Worm (Caenorhabditis elegans) whole organism, L4 larva: ENCODE results near the gene nop-1.

Experiments
- F37D6.2 ChIP-seq: sonication (generic microtip); optimal IDR thresholded peaks from 2 replicates; lab custom pipeline; 2016; ENCODE audit warnings: mild to moderate bottlenecking, missing genetic modification characterization, missing compliant biosample characterization
- F44E2.7 ChIP-seq: fragments of 200-800 bp; sonication (Bioruptor generic); IDR thresholded peaks from 2 replicates; pipeline ENCODE4 v2.1.2; 2022; ENCODE audit warnings: missing genetic modification characterization, missing compliant biosample characterization
- R02D3.7 ChIP-seq: fragments of 150-350 bp; sonication (generic microtip); optimal IDR thresholded peaks from 3 replicates; lab custom pipeline; 2014; ENCODE audit warnings: missing biosample characterization, missing genetic modification characterization
- T26A8.4 ChIP-seq: fragments of 200-800 bp; sonication (Bioruptor generic); IDR thresholded peaks from 2 replicates; pipeline ENCODE4 v1.3.6; 2022; ENCODE audit warnings: missing genetic modification characterization, missing compliant biosample characterization
- ZK546.5 ChIP-seq, 2 experiments: sonication (generic microtip); optimal IDR thresholded peaks; 2 replicates each; lab custom pipeline; 2017; ENCODE audit warnings: missing biosample characterization in 2 of 2, missing genetic modification characterization in 2 of 2
- aha-1 ChIP-seq: fragments of 150-350 bp; peaks from one replicate; lab custom pipeline; 2014; ENCODE audit warnings: missing biosample characterization, missing genetic modification characterization
- aly-2 ChIP-seq: sonication (generic microtip); optimal IDR thresholded peaks from 2 replicates; lab custom pipeline; 2018; ENCODE audit warnings: missing biosample characterization, missing genetic modification characterization
- arid-1 ChIP-seq: fragments of 200-800 bp; sonication (Bioruptor generic); conservative IDR thresholded peaks from 2 replicates; pipeline ENCODE4 v1.3.6; 2022; ENCODE audit warnings: missing genetic modification reagents, missing genetic modification characterization, missing compliant biosample characterization
- attf-4 ChIP-seq: sonication (generic microtip); optimal IDR thresholded peaks from 3 replicates; lab custom pipeline; 2017; ENCODE audit warnings: missing biosample characterization, missing genetic modification characterization
- cey-2 ChIP-seq: sonication (generic microtip); optimal IDR thresholded peaks from 3 replicates; lab custom pipeline; 2017; ENCODE audit warnings: missing genetic modification characterization, mild to moderate bottlenecking, missing compliant biosample characterization, antibody characterized with exemption, borderline replicate concordance; ENCODE audit not compliant: insufficient read depth
- daf-16 ChIP-seq, 3 experiments: sonication (generic microtip); optimal IDR thresholded peaks; 2 replicates each; lab custom pipeline; 2016 to 2017; ENCODE audit warnings: missing genetic modification characterization in 3 of 3, missing genetic modification reagents in 3 of 3, mild to moderate bottlenecking in 2 of 3, missing compliant biosample characterization in 2 of 3, missing biosample characterization in 1 of 3, moderate library complexity in 1 of 3
- dmd-6 ChIP-seq: fragments of 200-800 bp; sonication (Bioruptor generic); IDR thresholded peaks from 2 replicates; pipeline ENCODE4 v1.3.6; 2022; ENCODE audit warnings: missing genetic modification reagents, missing genetic modification characterization, missing compliant biosample characterization
- egl-43 ChIP-seq: fragments of 200-800 bp; sonication (Bioruptor generic); IDR thresholded peaks from 2 replicates; pipeline ENCODE4 v1.3.6; 2022; ENCODE audit warnings: missing genetic modification reagents, missing genetic modification characterization, missing compliant biosample characterization
- fkh-10 ChIP-seq: fragments of 150-350 bp; optimal IDR thresholded peaks from 2 replicates; lab custom pipeline; 2014; ENCODE audit warnings: missing biosample characterization, missing genetic modification reagents, missing genetic modification characterization
- hlh-11 ChIP-seq: fragments of 200-800 bp; sonication (Bioruptor generic); optimal IDR thresholded peaks from 2 replicates; lab custom pipeline; 2018; ENCODE audit warnings: mild to moderate bottlenecking, missing genetic modification characterization, missing compliant biosample characterization
- hlh-30 ChIP-seq: sonication (generic microtip); optimal IDR thresholded peaks from 2 replicates; lab custom pipeline; 2017; ENCODE audit warnings: antibody characterized with exemption, mild to moderate bottlenecking, missing genetic modification characterization, missing compliant biosample characterization; ENCODE audit not compliant: insufficient read depth
- lin-1 ChIP-seq: fragments of 200-800 bp; sonication (Bioruptor generic); IDR thresholded peaks from 2 replicates; pipeline ENCODE4 v1.3.6; 2022; ENCODE audit warnings: missing genetic modification reagents, missing genetic modification characterization, missing compliant biosample characterization
- lin-13 ChIP-seq: fragments of 150-350 bp; optimal IDR thresholded peaks from 2 replicates; lab custom pipeline; 2014; ENCODE audit warnings: missing biosample characterization, missing genetic modification reagents, missing genetic modification characterization
- lin-38 ChIP-seq: fragments of 200-800 bp; sonication (Bioruptor generic); IDR thresholded peaks from 2 replicates; pipeline ENCODE4 v1.3.6; 2022; ENCODE audit warnings: missing genetic modification reagents, missing genetic modification characterization, missing compliant biosample characterization
- lin-39 ChIP-seq: fragments of 150-350 bp; optimal IDR thresholded peaks from 2 replicates; lab custom pipeline; 2014; ENCODE audit warnings: missing biosample characterization, missing genetic modification reagents, missing genetic modification characterization
- lir-3 ChIP-seq: sonication (generic microtip); optimal IDR thresholded peaks from 2 replicates; lab custom pipeline; 2016; ENCODE audit warnings: mild to moderate bottlenecking, missing genetic modification characterization, missing compliant biosample characterization
- lsy-2 ChIP-seq, 2 experiments: fragments of 150-350 bp in 1 of 2; sonication (generic microtip) in 1 of 2; optimal IDR thresholded peaks; 2 replicates each; lab custom pipeline; 2014 to 2017; ENCODE audit warnings: missing biosample characterization in 2 of 2, missing genetic modification characterization in 2 of 2
- madf-9 ChIP-seq: fragments of 200-800 bp; sonication (Bioruptor generic); conservative IDR thresholded peaks from 2 replicates; pipeline ENCODE4 v1.3.6; 2022; ENCODE audit warnings: missing genetic modification reagents, missing genetic modification characterization, missing compliant biosample characterization
- mdl-1 ChIP-seq, 2 experiments: fragments of 150-350 bp in 1 of 2; sonication (generic microtip) in 1 of 2; optimal IDR thresholded peaks; 2 replicates each; lab custom pipeline; 2014 to 2017; ENCODE audit warnings: missing biosample characterization in 2 of 2, missing genetic modification characterization in 2 of 2
- mes-2 ChIP-seq: sonication (generic microtip); optimal IDR thresholded peaks from 2 replicates; lab custom pipeline; 2016; ENCODE audit warnings: missing genotype, mild to moderate bottlenecking, missing genetic modification characterization, missing compliant biosample characterization; ENCODE audit not compliant: poor library complexity, severe bottlenecking
- nhr-10 ChIP-seq: fragments of 150-350 bp; optimal IDR thresholded peaks from 2 replicates; lab custom pipeline; 2014; ENCODE audit warnings: missing biosample characterization, missing genetic modification characterization
- nhr-11 ChIP-seq: fragments of 150-350 bp; optimal IDR thresholded peaks from 2 replicates; lab custom pipeline; 2014; ENCODE audit warnings: missing biosample characterization, missing genetic modification characterization
- nhr-237 ChIP-seq: sonication (generic microtip); optimal IDR thresholded peaks from 2 replicates; lab custom pipeline; 2017; ENCODE audit warnings: missing biosample characterization, missing genetic modification characterization
- nhr-28 ChIP-seq: fragments of 150-350 bp; optimal IDR thresholded peaks from 2 replicates; lab custom pipeline; 2014; ENCODE audit warnings: missing biosample characterization, missing genetic modification characterization
- nhr-48 ChIP-seq: sonication (generic microtip); optimal IDR thresholded peaks from 2 replicates; lab custom pipeline; 2016; ENCODE audit warnings: mild to moderate bottlenecking, missing genetic modification characterization, missing compliant biosample characterization
- php-3 ChIP-seq: fragments of 200-800 bp; sonication (Bioruptor generic); IDR thresholded peaks from 2 replicates; pipeline ENCODE4 v1.3.6; 2022; ENCODE audit warnings: missing genetic modification reagents, missing genetic modification characterization, missing compliant biosample characterization
- rbr-2 ChIP-seq: sonication (generic microtip); optimal IDR thresholded peaks from 2 replicates; lab custom pipeline; 2016; ENCODE audit warnings: missing genotype, missing genetic modification characterization, missing compliant biosample characterization
- skn-1 ChIP-seq: fragments of 150-350 bp; optimal IDR thresholded peaks from 2 replicates; lab custom pipeline; 2014; ENCODE audit warnings: missing biosample characterization, missing genetic modification characterization
- snpc-1.2 ChIP-seq: fragments of 200-800 bp; sonication (Bioruptor generic); IDR thresholded peaks from 2 replicates; pipeline ENCODE4 v1.3.6; 2022; ENCODE audit warnings: missing genetic modification reagents, missing genetic modification characterization, missing compliant biosample characterization
- snpc-4 ChIP-seq: fragments of 150-350 bp; optimal IDR thresholded peaks from 2 replicates; lab custom pipeline; 2014; ENCODE audit warnings: missing biosample characterization, missing genetic modification characterization
- spr-1 ChIP-seq: sonication (generic microtip); optimal IDR thresholded peaks from 2 replicates; lab custom pipeline; 2016; ENCODE audit warnings: mild to moderate bottlenecking, missing genetic modification characterization, missing compliant biosample characterization
- unc-62 ChIP-seq, 3 experiments: fragments of 150-350 bp in 1 of 3; sonication (generic microtip); optimal IDR thresholded peaks in 2 of 3; peaks in 1 of 3; 1 replicate in 1 of 3; 2 replicates in 2 of 3; lab custom pipeline; 2014 to 2017; ENCODE audit warnings: missing biosample characterization in 3 of 3, missing genetic modification characterization in 3 of 3, missing genetic modification reagents in 3 of 3, missing genotype in 1 of 3
- zag-1 ChIP-seq: fragments of 150-350 bp; optimal IDR thresholded peaks from 2 replicates; lab custom pipeline; 2014; ENCODE audit warnings: missing biosample characterization, missing genetic modification characterization
- zfp-3 ChIP-seq: fragments of 200-800 bp; sonication (Bioruptor generic); conservative IDR thresholded peaks from 2 replicates; pipeline ENCODE4 v1.3.6; 2022; ENCODE audit warnings: missing genetic modification reagents, missing genetic modification characterization, missing compliant biosample characterization
- zip-2 ChIP-seq: fragments of 150-350 bp; optimal IDR thresholded peaks from 2 replicates; lab custom pipeline; 2014; ENCODE audit warnings: missing biosample characterization, missing genetic modification characterization
- ztf-11 ChIP-seq: fragments of 150-350 bp; optimal IDR thresholded peaks from 2 replicates; lab custom pipeline; 2014; ENCODE audit warnings: missing biosample characterization, missing genetic modification characterization

Gene nop-1

ce11 chrIII:5943368-5944180 lies 14.9 kb upstream of the nop-1 start (continued):
- TF ChIP-seq nhr-237 (tag; lab: Kevin White, UChicago) = no peak
- no peak for TF ChIP-seq snpc-4 (tag; lab: Kevin White, UChicago)
- peak; percentile 41 to 69 for TF ChIP-seq lsy-2 (tag; optimal IDR thresholded peaks at IDR 0.05; lab: Kevin White, UChicago)
- TF ChIP-seq skn-1 (tag; lab: Kevin White, UChicago) = no peak
- peak; percentile 11 for TF ChIP-seq nhr-48 (tag; lab: Kevin White, UChicago)
- 0 out of 2 replicates have a peak, but pooled peaks have one; percentile 42 for TF ChIP-seq php-3 (GFP tag; lab: Robert Waterston, UW)
- TF ChIP-seq madf-9 (GFP tag; lab: Robert Waterston, UW) = no peak; the same call in 1 of the 2 replicates
- peak; percentile 79 for TF ChIP-seq nhr-10 (tag; lab: Kevin White, UChicago)
- TF ChIP-seq rbr-2 (tag; lab: Kevin White, UChicago) = peak; percentile 44
- no peak for TF ChIP-seq lin-39

DNA sequence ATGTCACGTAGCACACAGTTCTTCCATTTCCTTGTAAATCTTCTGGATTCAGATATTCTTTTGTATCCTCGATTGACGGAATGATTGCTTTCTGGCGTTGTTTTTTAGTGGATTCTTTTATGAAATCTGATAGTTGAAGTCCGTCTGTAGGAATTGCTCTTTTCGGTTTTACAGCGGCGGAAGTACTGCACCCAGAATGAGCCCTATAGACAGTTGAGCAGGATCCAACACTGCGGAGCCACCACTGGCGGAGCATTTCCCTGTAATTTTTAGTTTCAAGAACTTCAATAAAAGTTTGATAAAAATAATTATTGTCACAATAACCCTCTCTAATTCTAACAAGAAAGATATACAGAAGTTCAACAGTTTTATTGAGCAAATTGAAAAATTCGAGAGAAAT lies 12.7 kb upstream of the nop-1 start, which contains the start of gene F25B5.5:
Gene F25B5.5 (minus strand): TSS at position 260 of the 400 bp plus-strand sequence.
- TF ChIP-seq zfp-3 (peak; percentile 81), lir-3 (no peak), T26A8.4 (GFP tag; lab: Robert Waterston, UW) (peak; percentile 65; the same call in 1 of the 2 replicates), F44E2.7 (GFP tag; lab: Robert Waterston, UW) (no peak), fkh-10 (GFP tag; lab: Kevin White, UChicago) (no peak), snpc-1.2 (GFP tag; lab: Robert Waterston, UW) (0 out of 2 replicates have a peak, but pooled peaks have one; percentile 29), lin-1 (GFP tag; lab: Robert Waterston, UW) (0 out of 2 replicates have a peak, but pooled peaks have one; percentile 13), attf-4 (no peak), php-3 (GFP tag; lab: Robert Waterston, UW) (0 out of 2 replicates have a peak, but pooled peaks have one; percentile 14)
- TF ChIP-seq, all 104 proteins: peak for 5

- TF ChIP-seq lin-39 (no peak), lsy-2 (tag; optimal IDR thresholded peaks at IDR 0.05; lab: Kevin White, UChicago) (peak in 1 of 2 experiments; percentile 21), nhr-237 (tag; lab: Kevin White, UChicago) (no peak), nhr-11 (tag; lab: Kevin White, UChicago) (no peak), spr-1 (tag; lab: Kevin White, UChicago) (no peak), mes-2 (tag; lab: Kevin White, UChicago) (peak; percentile 40), snpc-1.2 (GFP tag; lab: Robert Waterston, UW) (no peak), egl-43 (GFP tag; lab: Robert Waterston, UW) (no peak), cey-2 (tag; lab: Kevin White, UChicago) (no peak), hlh-11 (tag; lab: Kevin White, UChicago) (peak; percentile 44), dmd-6 (GFP tag; lab: Robert Waterston, UW) (no peak), zip-2 (tag; lab: Kevin White, UChicago) (no peak), php-3 (GFP tag; lab: Robert Waterston, UW) (no peak), aha-1 (tag; lab: Kevin White, UChicago) (peak; percentile 75), skn-1 (tag; lab: Kevin White, UChicago) (no peak), lin-13 (GFP tag; lab: Kevin White, UChicago) (no peak), nhr-28 (tag; lab: Kevin White, UChicago) (peak; percentile 57), T26A8.4 (GFP tag; lab: Robert Waterston, UW) (no peak), unc-62 (GFP tag; optimal IDR thresholded peaks at IDR 0.05 in 1 of 2; lab: Kevin White, UChicago) (peak in 1 of 2 experiments; percentile 68), unc-62 (tag; optimal IDR thresholded peaks at IDR 0.05; lab: Kevin White, UChicago) (no peak), lin-38 (GFP tag; lab: Robert Waterston, UW) (no peak), hlh-30 (tag; lab: Kevin White, UChicago) (peak; percentile 76), ZK546.5 (tag; optimal IDR thresholded peaks at IDR 0.05; lab: Kevin White, UChicago) (no peak), zag-1 (tag; lab: Kevin White, UChicago) (no peak), R02D3.7 (tag; lab: Kevin White, UChicago) (no peak), attf-4 (no peak), ztf-11 (tag; lab: Kevin White, UChicago) (no peak), F37D6.2 (tag; lab: Kevin White, UChicago) (no peak), daf-16 (GFP tag; optimal IDR thresholded peaks at IDR 0.05; lab: Kevin White, UChicago) (no peak), daf-16 (tag; optimal IDR thresholded peaks at IDR 0.05; lab: Kevin White, UChicago) (peak; percentile 13), madf-9 (GFP tag; lab: Robert Waterston, UW) (no peak), arid-1 (GFP tag; lab: Robert Waterston, UW) (0 out of 2 replicates have a peak, but pooled peaks have one; percentile 7), aly-2 (no peak), F44E2.7 (GFP tag; lab: Robert Waterston, UW) (no peak), mdl-1 (tag; optimal IDR thresholded peaks at IDR 0.05; lab: Kevin White, UChicago) (peak in 1 of 2 experiments; percentile 69)
These were observed 10.2 kb upstream of the nop-1 start, which contains the start of the genes F25B5.6 and F25B5.3 for ce11 chrIII:5948162-5948933. Gene F25B5.6, minus strand, starts transcription at chrIII:5948733. Gene F25B5.3, plus strand, starts transcription at chrIII:5948883.
